Worm (Caenorhabditis elegans) whole organism, L2 larva: ENCODE measurements around the gene F07E5.7.
"Not testable (repeated sequence)": the region's sequence is repeated elsewhere in the genome, so short reads cannot be mapped to it uniquely, and the experiment has no call there.

Experiments
- R02D3.7 ChIP-seq: fragments of 150-350 bp; optimal IDR thresholded peaks from 2 replicates; lab custom pipeline; 2014; ENCODE audit warnings: missing biosample characterization, missing genetic modification characterization
- ZK546.5 ChIP-seq: sonication (generic microtip); optimal IDR thresholded peaks from 2 replicates; lab custom pipeline; 2017; ENCODE audit warnings: missing biosample characterization, missing genetic modification characterization
- ama-1 ChIP-seq: fragments of 150-350 bp; optimal IDR thresholded peaks from 2 replicates; lab custom pipeline; 2018; ENCODE audit warnings: inconsistent platforms
- elt-3 ChIP-seq: sonication (generic microtip); optimal IDR thresholded peaks from 2 replicates; lab custom pipeline; 2017; ENCODE audit warnings: missing biosample characterization, missing genetic modification characterization
- fos-1 ChIP-seq: fragments of 150-350 bp; optimal IDR thresholded peaks from 2 replicates; lab custom pipeline; 2014; ENCODE audit warnings: missing biosample characterization, missing genetic modification characterization
- lin-11 ChIP-seq: fragments of 150-350 bp; sonication (generic microtip); optimal IDR thresholded peaks from 2 replicates; lab custom pipeline; 2014; ENCODE audit warnings: missing biosample characterization, missing genetic modification characterization, inconsistent platforms, mixed read lengths
- lsy-2 ChIP-seq, 2 experiments: fragments of 150-350 bp in 1 of 2; sonication (generic microtip) in 1 of 2; optimal IDR thresholded peaks; 2 replicates each; lab custom pipeline; 2014 to 2017; ENCODE audit warnings: missing biosample characterization in 2 of 2, missing genetic modification characterization in 2 of 2
- mdl-1 ChIP-seq, 2 experiments: fragments of 150-350 bp in 1 of 2; sonication (generic microtip) in 1 of 2; optimal IDR thresholded peaks; 2 replicates each; lab custom pipeline; 2017; ENCODE audit warnings: missing biosample characterization in 2 of 2, missing genetic modification characterization in 2 of 2
- nhr-11 ChIP-seq: fragments of 150-350 bp; optimal IDR thresholded peaks from 2 replicates; lab custom pipeline; 2014; ENCODE audit warnings: missing biosample characterization, missing genetic modification characterization
- peb-1 ChIP-seq: fragments of 150-350 bp; optimal IDR thresholded peaks from 2 replicates; lab custom pipeline; 2014; ENCODE audit warnings: missing biosample characterization, missing genetic modification characterization
- skn-1 ChIP-seq: sonication (generic microtip); optimal IDR thresholded peaks from 2 replicates; lab custom pipeline; 2017; ENCODE audit warnings: missing biosample characterization, missing genetic modification characterization

DNA sequence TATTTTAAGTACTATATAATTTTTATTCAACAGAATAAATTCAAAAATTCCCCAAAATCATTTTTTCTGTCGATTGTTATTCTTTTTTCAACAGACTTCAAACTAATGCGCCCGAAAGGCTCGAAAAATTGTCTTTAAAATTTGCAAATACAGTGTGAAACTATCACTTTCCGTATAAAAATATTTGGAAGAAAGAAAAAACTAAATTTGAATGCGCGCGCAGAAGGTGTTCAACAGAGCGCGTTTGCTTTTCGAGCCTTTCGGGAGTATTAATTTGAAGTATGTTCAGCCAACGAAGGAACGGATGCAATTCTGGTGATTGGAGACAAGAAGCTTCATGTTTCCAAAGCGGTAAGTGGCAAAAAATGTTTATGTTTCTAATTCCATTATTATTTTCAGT is 39.0 kb downstream of the F07E5.7 start, which contains the start of gene btb-4:
- not testable (repeated sequence) for TF ChIP-seq peb-1 (tag; lab: Kevin White, UChicago); fos-1; mdl-1 (tag; optimal IDR thresholded peaks at IDR 0.05; lab: Kevin White, UChicago); nhr-11 (tag; lab: Kevin White, UChicago); ama-1; elt-3 (tag; lab: Kevin White, UChicago); lin-11 (tag; lab: Kevin White, UChicago); ZK546.5 (tag; lab: Kevin White, UChicago); lsy-2 (tag; optimal IDR thresholded peaks at IDR 0.05; lab: Kevin White, UChicago); skn-1 (tag; lab: Kevin White, UChicago); R02D3.7 (tag; lab: Kevin White, UChicago)
